Fruit fly (Drosophila melanogaster): ENCODE results near the gene CG10232.

CG10232 gene

DNA sequence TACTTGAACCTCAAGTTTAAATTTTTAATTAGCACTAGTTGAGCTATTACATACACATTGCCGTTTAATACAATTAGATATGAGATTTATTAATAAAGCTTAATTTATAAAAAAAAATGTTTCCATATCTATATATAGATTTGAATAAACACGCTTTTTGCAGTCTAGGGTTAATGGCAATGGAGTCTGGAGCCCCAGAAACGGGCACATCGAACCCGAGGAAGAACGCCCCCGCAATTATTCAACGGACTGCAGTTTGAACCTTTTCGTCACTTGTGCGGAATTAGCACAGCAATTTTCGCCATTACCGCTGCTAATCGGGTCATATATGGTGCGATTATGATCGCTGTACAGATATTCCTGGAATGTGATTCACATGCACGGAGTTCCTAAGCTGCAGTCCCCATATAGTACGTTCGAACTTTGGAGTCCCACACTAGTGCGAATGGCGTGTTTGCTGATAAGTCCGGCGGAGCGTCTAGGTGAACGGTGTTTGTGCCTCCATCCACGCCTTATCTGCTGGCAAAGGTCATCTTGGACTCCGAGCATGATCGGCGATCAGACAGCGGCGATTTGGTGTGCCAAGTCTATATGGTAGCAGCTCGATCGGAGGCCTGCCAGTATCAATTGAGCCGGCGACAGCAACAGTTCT is 42.3 kb upstream of the CG10232 start, which contains the start of gene Lsd-1:
TSS of gene Lsd-1 (plus strand) at position 236 of the 652 bp plus-strand sequence.
- TF ChIP-seq psq (GFP tag; optimal IDR thresholded peaks at IDR 0.05) (no peak), fru (GFP tag; optimal IDR thresholded peaks at IDR 0.05) (no peak), jim (GFP tag; optimal IDR thresholded peaks at IDR 0.05) (no peak), Hr83 (GFP tag; optimal IDR thresholded peaks at IDR 0.05; ENCODE audit: poor library complexity, severe bottlenecking) (no peak), OdsH (GFP tag; optimal IDR thresholded peaks at IDR 0.05) (no peak), CG32264 (GFP tag; optimal IDR thresholded peaks at IDR 0.05) (no peak), h (GFP tag; optimal IDR thresholded peaks at IDR 0.05) (peak; percentile 31), br (GFP tag; optimal IDR thresholded peaks at IDR 0.05) (no peak), tai (GFP tag; optimal IDR thresholded peaks at IDR 0.05) (no peak), rgr (GFP tag; optimal IDR thresholded peaks at IDR 0.05) (peak; percentile 37), Jra (GFP tag; optimal IDR thresholded peaks at IDR 0.05) (no peak), N (GFP tag; optimal IDR thresholded peaks at IDR 0.05) (no peak), CrebA (GFP tag; optimal IDR thresholded peaks at IDR 0.05; ENCODE audit: borderline replicate concordance) (no peak), brk (GFP tag; optimal IDR thresholded peaks at IDR 0.05) (no peak), Myc (optimal IDR thresholded peaks at IDR 0.05) (no peak), dsf (GFP tag; optimal IDR thresholded peaks at IDR 0.05; ENCODE audit: borderline replicate concordance) (no peak), woc (GFP tag; optimal IDR thresholded peaks at IDR 0.05) (no peak), Dif (GFP tag; optimal IDR thresholded peaks at IDR 0.05; ENCODE audit: partially characterized antibody) (no peak), dmrt93B (GFP tag; optimal IDR thresholded peaks at IDR 0.05) (no peak), CG9705 (GFP tag; optimal IDR thresholded peaks at IDR 0.05) (no peak), Hr78 (GFP tag; optimal IDR thresholded peaks at IDR 0.05) (no peak), HLH106 (tag; optimal IDR thresholded peaks at IDR 0.05) (peak; percentile 62), sv (GFP tag; optimal IDR thresholded peaks at IDR 0.05) (no peak), foxo (GFP tag; optimal IDR thresholded peaks at IDR 0.05) (peak in 1 of 2 experiments; percentile 11), Mio (GFP tag; optimal IDR thresholded peaks at IDR 0.05) (no peak), Dfd (GFP tag; optimal IDR thresholded peaks at IDR 0.05) (no peak), pan (optimal IDR thresholded peaks at IDR 0.05) (no peak), Vsx2 (GFP tag; optimal IDR thresholded peaks at IDR 0.05; ENCODE audit: partially characterized antibody) (no peak), usp (GFP tag; optimal IDR thresholded peaks at IDR 0.05) (no peak), Abd-B (GFP tag; optimal IDR thresholded peaks at IDR 0.05) (no peak), Rel (GFP tag; optimal IDR thresholded peaks at IDR 0.05) (peak; percentile 23), Rel (tag; optimal IDR thresholded peaks at IDR 0.05) (peak; percentile 85), sage (GFP tag; optimal IDR thresholded peaks at IDR 0.05) (no peak), dl (GFP tag; optimal IDR thresholded peaks at IDR 0.05; ENCODE audit: insufficient read depth in 1 of 2, partially characterized antibody in 2 of 2) (no peak), Sp1 (GFP tag; optimal IDR thresholded peaks at IDR 0.05) (peak; percentile 76), GATAd (GFP tag; optimal IDR thresholded peaks at IDR 0.05) (no peak), ey (GFP tag; optimal IDR thresholded peaks at IDR 0.05) (no peak), Hnf4 (GFP tag; optimal IDR thresholded peaks at IDR 0.05) (peak; percentile 30), lola (GFP tag; optimal IDR thresholded peaks at IDR 0.05) (no peak)

DNA sequence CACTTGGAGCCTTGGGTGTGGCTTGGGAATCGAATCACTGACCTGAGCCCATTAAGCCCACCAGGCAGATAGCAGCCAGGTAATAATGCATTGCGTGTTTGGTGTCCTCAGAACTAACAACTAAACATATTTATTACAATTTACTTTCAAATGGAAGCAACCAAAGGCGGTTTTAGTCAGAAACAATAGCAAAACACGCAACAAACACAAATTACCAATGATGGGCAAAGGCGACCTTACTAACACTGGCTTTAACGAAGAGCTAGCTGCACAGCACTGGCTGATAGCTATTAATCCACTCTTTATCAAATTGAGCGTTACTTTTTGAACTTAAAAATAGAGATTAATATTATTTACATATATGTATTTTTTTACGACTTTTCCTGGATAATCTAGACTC is 41.6 kb upstream of the CG10232 start, which contains the start of gene udt:
TSS of gene udt (minus strand) at position 249 of the 400 bp plus-strand sequence.
- no peak for TF ChIP-seq foxo (GFP tag; optimal IDR thresholded peaks at IDR 0.05)
- TF ChIP-seq sv (GFP tag; optimal IDR thresholded peaks at IDR 0.05) = peak; percentile 26
- no peak for TF ChIP-seq Jra (GFP tag; optimal IDR thresholded peaks at IDR 0.05)
- no peak for TF ChIP-seq brk (GFP tag; optimal IDR thresholded peaks at IDR 0.05)
- TF ChIP-seq CrebA (GFP tag; optimal IDR thresholded peaks at IDR 0.05; ENCODE audit: borderline replicate concordance) = no peak
- TF ChIP-seq ey (GFP tag; optimal IDR thresholded peaks at IDR 0.05) = no peak
- TF ChIP-seq h (GFP tag; optimal IDR thresholded peaks at IDR 0.05) = no peak
- TF ChIP-seq Hnf4 (GFP tag; optimal IDR thresholded peaks at IDR 0.05) = peak; percentile 46
- no peak for TF ChIP-seq pan (optimal IDR thresholded peaks at IDR 0.05)
- no peak for TF ChIP-seq GATAd (GFP tag; optimal IDR thresholded peaks at IDR 0.05)
- TF ChIP-seq psq (GFP tag; optimal IDR thresholded peaks at IDR 0.05) = peak; percentile 28
- no peak for TF ChIP-seq tai (GFP tag; optimal IDR thresholded peaks at IDR 0.05)
- no peak for TF ChIP-seq jim (GFP tag; optimal IDR thresholded peaks at IDR 0.05)
- TF ChIP-seq sage (GFP tag; optimal IDR thresholded peaks at IDR 0.05) = no peak
- no peak for TF ChIP-seq woc (GFP tag; optimal IDR thresholded peaks at IDR 0.05)
- no peak for TF ChIP-seq fru (GFP tag; optimal IDR thresholded peaks at IDR 0.05)
- TF ChIP-seq CG32264 (GFP tag; optimal IDR thresholded peaks at IDR 0.05) = no peak
- no peak for TF ChIP-seq Vsx2 (GFP tag; optimal IDR thresholded peaks at IDR 0.05; ENCODE audit: partially characterized antibody)
- no peak for TF ChIP-seq usp (GFP tag; optimal IDR thresholded peaks at IDR 0.05)
- no peak for TF ChIP-seq Mio (GFP tag; optimal IDR thresholded peaks at IDR 0.05)
- TF ChIP-seq Hr83 (GFP tag; optimal IDR thresholded peaks at IDR 0.05; ENCODE audit: poor library complexity, severe bottlenecking) = peak; percentile 20
- no peak for TF ChIP-seq Hr78 (GFP tag; optimal IDR thresholded peaks at IDR 0.05)
- TF ChIP-seq HLH106 (tag; optimal IDR thresholded peaks at IDR 0.05) = no peak
- no peak for TF ChIP-seq Abd-B (GFP tag; optimal IDR thresholded peaks at IDR 0.05)
- TF ChIP-seq Dif (GFP tag; optimal IDR thresholded peaks at IDR 0.05; ENCODE audit: partially characterized antibody) = no peak
- no peak for TF ChIP-seq rgr (GFP tag; optimal IDR thresholded peaks at IDR 0.05)
- TF ChIP-seq Myc (optimal IDR thresholded peaks at IDR 0.05) = peak; percentile 39
- no peak for TF ChIP-seq dl (GFP tag; optimal IDR thresholded peaks at IDR 0.05; ENCODE audit: insufficient read depth in 1 of 2, partially characterized antibody in 2 of 2)
- no peak for TF ChIP-seq dsf (GFP tag; optimal IDR thresholded peaks at IDR 0.05; ENCODE audit: borderline replicate concordance)
- no peak for TF ChIP-seq dmrt93B (GFP tag; optimal IDR thresholded peaks at IDR 0.05)
- no peak for TF ChIP-seq Dfd (GFP tag; optimal IDR thresholded peaks at IDR 0.05)
- no peak for TF ChIP-seq N (GFP tag; optimal IDR thresholded peaks at IDR 0.05)
- TF ChIP-seq Rel (GFP tag; optimal IDR thresholded peaks at IDR 0.05) = no peak
- TF ChIP-seq Rel (tag; optimal IDR thresholded peaks at IDR 0.05) = no peak
- no peak for TF ChIP-seq CG9705 (GFP tag; optimal IDR thresholded peaks at IDR 0.05)
- no peak for TF ChIP-seq lola (GFP tag; optimal IDR thresholded peaks at IDR 0.05)
- no peak for TF ChIP-seq OdsH (GFP tag; optimal IDR thresholded peaks at IDR 0.05)
- TF ChIP-seq Sp1 (GFP tag; optimal IDR thresholded peaks at IDR 0.05) = no peak
- peak; percentile 0 for TF ChIP-seq br (GFP tag; optimal IDR thresholded peaks at IDR 0.05)

All from whole organism, wandering third instar larva.